Worm (Caenorhabditis elegans) whole organism, late embryonic: ENCODE measurements around the gene enu-3.2.
A peak's percentile ranks its signal among the peaks of the same experiment; 100 is the strongest.

Source experiments
- C08G9.2 ChIP-seq: sonication (generic microtip); optimal IDR thresholded peaks from 2 replicates; lab custom pipeline; 2016; ENCODE audit warnings: mild to moderate bottlenecking, missing genetic modification characterization, moderate library complexity, missing compliant biosample characterization
- C38D4.7 ChIP-seq: fragments of 200-800 bp; sonication (Bioruptor generic); optimal IDR thresholded peaks from 2 replicates; lab custom pipeline; 2018; ENCODE audit warnings: mild to moderate bottlenecking, missing genetic modification characterization, moderate library complexity, missing compliant biosample characterization
- F13H6.1 ChIP-seq: sonication (generic microtip); optimal IDR thresholded peaks from 2 replicates; lab custom pipeline; 2016; ENCODE audit warnings: missing genetic modification characterization, missing compliant biosample characterization
- K02D7.2 ChIP-seq: sonication (generic microtip); optimal IDR thresholded peaks from 2 replicates; lab custom pipeline; 2017; ENCODE audit warnings: mild to moderate bottlenecking, missing genetic modification characterization, missing compliant biosample characterization
- T23F11.4 ChIP-seq: fragments of 200-800 bp; sonication (Bioruptor generic); optimal IDR thresholded peaks from 2 replicates; lab custom pipeline; 2018; ENCODE audit warnings: mild to moderate bottlenecking, missing genetic modification characterization, missing compliant biosample characterization
- Y22D7AL.16 ChIP-seq: sonication (generic microtip); optimal IDR thresholded peaks from 2 replicates; lab custom pipeline; 2016; ENCODE audit warnings: missing genetic modification characterization, missing compliant biosample characterization
- ahr-1 ChIP-seq: sonication (generic microtip); optimal IDR thresholded peaks from 2 replicates; lab custom pipeline; 2016; ENCODE audit warnings: missing genetic modification characterization, missing compliant biosample characterization
- ama-1 ChIP-seq: fragments of 150-350 bp; optimal IDR thresholded peaks from 2 replicates; lab custom pipeline; 2014
- ceh-18 ChIP-seq: sonication (generic microtip); optimal IDR thresholded peaks from 2 replicates; lab custom pipeline; 2016; ENCODE audit warnings: missing genetic modification characterization, missing compliant biosample characterization
- ceh-19 ChIP-seq: fragments of 200-800 bp; sonication (Bioruptor generic); optimal IDR thresholded peaks from 2 replicates; lab custom pipeline; 2018; ENCODE audit warnings: mild to moderate bottlenecking, missing genetic modification characterization, missing compliant biosample characterization
- ceh-2 ChIP-seq: sonication (generic microtip); optimal IDR thresholded peaks from 2 replicates; lab custom pipeline; 2016; ENCODE audit warnings: missing genotype, missing genetic modification characterization, missing compliant biosample characterization
- ceh-22 ChIP-seq: sonication (generic microtip); optimal IDR thresholded peaks from 2 replicates; lab custom pipeline; 2017; ENCODE audit warnings: missing biosample characterization, missing genetic modification characterization
- ceh-24 ChIP-seq: sonication (generic microtip); optimal IDR thresholded peaks from 2 replicates; lab custom pipeline; 2016; ENCODE audit warnings: mild to moderate bottlenecking, missing genetic modification characterization, missing compliant biosample characterization
- ceh-30 ChIP-seq: fragments of 150-350 bp; optimal IDR thresholded peaks from 2 replicates; lab custom pipeline; 2014; ENCODE audit warnings: missing biosample characterization, missing genetic modification characterization
- ceh-31 ChIP-seq: sonication (generic microtip); optimal IDR thresholded peaks from 2 replicates; lab custom pipeline; 2016; ENCODE audit warnings: missing genetic modification characterization, missing compliant biosample characterization
- ceh-34 ChIP-seq: sonication (generic microtip); optimal IDR thresholded peaks from 2 replicates; lab custom pipeline; 2016; ENCODE audit warnings: mild to moderate bottlenecking, missing genetic modification characterization, missing compliant biosample characterization
- ceh-45 ChIP-seq: fragments of 200-800 bp; sonication (Bioruptor generic); IDR thresholded peaks from 2 replicates; pipeline ENCODE4 v1.3.6; 2022; ENCODE audit warnings: missing genetic modification reagents, missing genetic modification characterization, missing compliant biosample characterization
- ceh-48 ChIP-seq: sonication (generic microtip); optimal IDR thresholded peaks from 2 replicates; lab custom pipeline; 2016; ENCODE audit warnings: missing genetic modification characterization, inconsistent platforms, missing compliant biosample characterization
- ceh-6 ChIP-seq: fragments of 200-800 bp; sonication (Bioruptor generic); optimal IDR thresholded peaks from 2 replicates; lab custom pipeline; 2018; ENCODE audit warnings: mild to moderate bottlenecking, missing genetic modification characterization, missing compliant biosample characterization
- ceh-9 ChIP-seq: sonication (generic microtip); optimal IDR thresholded peaks from 2 replicates; lab custom pipeline; 2016; ENCODE audit warnings: mild to moderate bottlenecking, missing genetic modification characterization, inconsistent platforms, missing compliant biosample characterization
- che-1 ChIP-seq: sonication (generic microtip); optimal IDR thresholded peaks from 2 replicates; lab custom pipeline; 2016; ENCODE audit warnings: mild to moderate bottlenecking, missing genetic modification characterization, missing compliant biosample characterization
- dmd-4 ChIP-seq: sonication (generic microtip); optimal IDR thresholded peaks from 2 replicates; lab custom pipeline; 2016; ENCODE audit warnings: borderline replicate concordance, missing genetic modification characterization, missing compliant biosample characterization
- elt-4 ChIP-seq: sonication (generic microtip); optimal IDR thresholded peaks from 2 replicates; lab custom pipeline; 2016; ENCODE audit warnings: missing genetic modification characterization, missing compliant biosample characterization
- fkh-10 ChIP-seq: fragments of 150-350 bp; optimal IDR thresholded peaks from 2 replicates; lab custom pipeline; 2014; ENCODE audit warnings: missing biosample characterization, missing genetic modification reagents, missing genetic modification characterization
- gmeb-2 ChIP-seq: sonication (generic microtip); optimal IDR thresholded peaks from 2 replicates; lab custom pipeline; 2016; ENCODE audit warnings: missing genetic modification characterization, inconsistent platforms, missing compliant biosample characterization
- hlh-15 ChIP-seq: sonication (generic microtip); optimal IDR thresholded peaks from 2 replicates; lab custom pipeline; 2016; ENCODE audit warnings: missing genetic modification characterization, missing compliant biosample characterization
- hlh-30 ChIP-seq: sonication (generic microtip); optimal IDR thresholded peaks from 2 replicates; lab custom pipeline; 2017; ENCODE audit warnings: antibody characterized with exemption, missing genetic modification characterization, missing compliant biosample characterization; ENCODE audit not compliant: insufficient read depth
- hlh-6 ChIP-seq: sonication (generic microtip); optimal IDR thresholded peaks from 2 replicates; lab custom pipeline; 2016; ENCODE audit warnings: missing genotype, missing genetic modification characterization, missing compliant biosample characterization
- hlh-8 ChIP-seq: sonication (generic microtip); optimal IDR thresholded peaks from 2 replicates; lab custom pipeline; 2016; ENCODE audit warnings: missing genotype, missing genetic modification characterization, missing compliant biosample characterization
- lin-11 ChIP-seq: fragments of 200-800 bp; sonication (Bioruptor generic); optimal IDR thresholded peaks from 2 replicates; lab custom pipeline; 2018; ENCODE audit warnings: mild to moderate bottlenecking, missing genetic modification characterization, missing compliant biosample characterization
- madf-2 ChIP-seq: sonication (generic microtip); optimal IDR thresholded peaks from 2 replicates; lab custom pipeline; 2017; ENCODE audit warnings: missing genetic modification characterization, missing compliant biosample characterization
- mec-3 ChIP-seq: sonication (generic microtip); optimal IDR thresholded peaks from 2 replicates; lab custom pipeline; 2016; ENCODE audit warnings: borderline replicate concordance, missing genetic modification characterization, missing compliant biosample characterization
- nfya-1 ChIP-seq: sonication (generic microtip); optimal IDR thresholded peaks from 2 replicates; lab custom pipeline; 2017; ENCODE audit warnings: missing genetic modification characterization, mild to moderate bottlenecking, missing compliant biosample characterization, antibody characterized with exemption, moderate library complexity
- nhr-11 ChIP-seq: fragments of 150-350 bp; optimal IDR thresholded peaks from 2 replicates; lab custom pipeline; 2014; ENCODE audit warnings: missing biosample characterization, missing genetic modification characterization
- nhr-232 ChIP-seq: sonication (generic microtip); optimal IDR thresholded peaks from 2 replicates; lab custom pipeline; 2016; ENCODE audit warnings: missing genetic modification characterization, missing compliant biosample characterization
- npax-4 ChIP-seq: sonication (generic microtip); optimal IDR thresholded peaks from 2 replicates; lab custom pipeline; 2016; ENCODE audit warnings: missing genetic modification characterization, missing compliant biosample characterization
- pag-3 ChIP-seq: sonication (generic microtip); optimal IDR thresholded peaks from 2 replicates; lab custom pipeline; 2016; ENCODE audit warnings: missing compliant biosample characterization, missing genetic modification characterization, borderline replicate concordance
- pat-9 ChIP-seq: fragments of 200-800 bp; sonication (Bioruptor generic); optimal IDR thresholded peaks from 2 replicates; lab custom pipeline; 2018; ENCODE audit warnings: mild to moderate bottlenecking, missing genetic modification characterization, moderate library complexity, missing compliant biosample characterization
- pax-1 ChIP-seq: fragments of 150-350 bp; optimal IDR thresholded peaks from 2 replicates; lab custom pipeline; 2014; ENCODE audit warnings: missing biosample characterization, missing genetic modification characterization
- pha-2 ChIP-seq: sonication (generic microtip); optimal IDR thresholded peaks from 2 replicates; lab custom pipeline; 2017; ENCODE audit warnings: mild to moderate bottlenecking, missing genetic modification characterization, missing compliant biosample characterization
- pha-4 ChIP-seq: fragments of 150-350 bp; optimal IDR thresholded peaks from 2 replicates; lab custom pipeline; 2018; ENCODE audit warnings: missing biosample characterization, missing genetic modification reagents, missing genetic modification characterization
- pqm-1 ChIP-seq: sonication (generic microtip); optimal IDR thresholded peaks from 2 replicates; lab custom pipeline; 2016; ENCODE audit warnings: missing genetic modification characterization, missing compliant biosample characterization
- pros-1 ChIP-seq: fragments of 150-350 bp; optimal IDR thresholded peaks from 2 replicates; lab custom pipeline; 2014; ENCODE audit warnings: missing biosample characterization, missing genetic modification reagents, missing genetic modification characterization
- ref-2 ChIP-seq: sonication (generic microtip); optimal IDR thresholded peaks from 2 replicates; lab custom pipeline; 2016; ENCODE audit warnings: missing genetic modification characterization, missing compliant biosample characterization
- rnt-1 ChIP-seq: sonication (generic microtip); optimal IDR thresholded peaks from 2 replicates; lab custom pipeline; 2016; ENCODE audit warnings: missing genetic modification characterization, missing compliant biosample characterization
- syd-9 ChIP-seq: sonication (generic microtip); optimal IDR thresholded peaks from 2 replicates; lab custom pipeline; 2016; ENCODE audit warnings: mild to moderate bottlenecking, missing genetic modification characterization, moderate library complexity, missing compliant biosample characterization
- tbx-7 ChIP-seq: sonication (generic microtip); optimal IDR thresholded peaks from 2 replicates; lab custom pipeline; 2016; ENCODE audit warnings: missing genotype, missing genetic modification characterization, missing compliant biosample characterization
- ttx-3 ChIP-seq: sonication (generic microtip); optimal IDR thresholded peaks from 2 replicates; lab custom pipeline; 2016; ENCODE audit warnings: missing genetic modification reagents, missing genetic modification characterization, missing compliant biosample characterization
- unc-42 ChIP-seq: sonication (generic microtip); optimal IDR thresholded peaks from 2 replicates; lab custom pipeline; 2016; ENCODE audit warnings: missing genotype, missing genetic modification characterization, missing compliant biosample characterization
- unc-55 ChIP-seq: sonication (generic microtip); optimal IDR thresholded peaks from 2 replicates; lab custom pipeline; 2017; ENCODE audit warnings: missing biosample characterization, missing genetic modification reagents, missing genetic modification characterization
- zip-5 ChIP-seq: sonication (generic microtip); optimal IDR thresholded peaks from 2 replicates; lab custom pipeline; 2016; ENCODE audit warnings: missing genetic modification characterization, missing compliant biosample characterization
- ztf-16 ChIP-seq: sonication (generic microtip); optimal IDR thresholded peaks from 2 replicates; lab custom pipeline; 2017; ENCODE audit warnings: missing genetic modification characterization, missing compliant biosample characterization

enu-3.2 gene

ce11 chrIII:4762846-4763245, 22.2 kb downstream of the enu-3.2 start:
- TF ChIP-seq mec-3 (tag; lab: Kevin White, UChicago) (peak; percentile 20), F13H6.1 (no peak)

ce11 chrIII:4756983-4757382, 28.1 kb downstream of the enu-3.2 start, which contains the start of gene fbxl-2:
Gene fbxl-2, plus strand, starts transcription at chrIII:4757260.
- TF ChIP-seq unc-42 (tag; lab: Kevin White, UChicago) (peak; percentile 91), ceh-19 (GFP tag; lab: Kevin White, UChicago) (peak; percentile 17), gmeb-2 (tag; lab: Kevin White, UChicago) (peak; percentile 57), ceh-9 (no peak), nhr-11 (tag; lab: Kevin White, UChicago) (no peak), elt-4 (no peak), nhr-232 (peak; percentile 21), mec-3 (tag; lab: Kevin White, UChicago) (no peak), Y22D7AL.16 (tag; lab: Kevin White, UChicago) (no peak), ceh-22 (tag; lab: Kevin White, UChicago) (no peak), rnt-1 (tag; lab: Kevin White, UChicago) (peak; percentile 68), syd-9 (peak; percentile 63), ceh-6 (GFP tag; lab: Kevin White, UChicago) (peak; percentile 71), ceh-24 (peak; percentile 32), ceh-18 (tag; lab: Kevin White, UChicago) (peak; percentile 90), ttx-3 (tag; lab: Kevin White, UChicago) (peak; percentile 39), ceh-30 (tag; lab: Kevin White, UChicago) (peak; percentile 85), C08G9.2 (tag; lab: Kevin White, UChicago) (peak; percentile 36), hlh-6 (tag; lab: Kevin White, UChicago) (peak; percentile 59), pha-4 (tag; lab: Kevin White, UChicago) (no peak), tbx-7 (tag; lab: Kevin White, UChicago) (peak; percentile 20), hlh-15 (tag; lab: Kevin White, UChicago) (no peak), ceh-31 (tag; lab: Kevin White, UChicago) (peak; percentile 88), C38D4.7 (GFP tag; lab: Kevin White, UChicago) (no peak), ceh-48 (peak; percentile 54), nfya-1 (tag; lab: Kevin White, UChicago) (peak; percentile 90), ref-2 (tag; lab: Kevin White, UChicago) (peak; percentile 86), fkh-10 (GFP tag; lab: Kevin White, UChicago) (peak; percentile 4), unc-55 (GFP tag; lab: Kevin White, UChicago) (peak; percentile 48), ceh-34 (tag; lab: Kevin White, UChicago) (peak; percentile 90), T23F11.4 (GFP tag; lab: Kevin White, UChicago) (no peak), pax-1 (tag; lab: Kevin White, UChicago) (no peak), hlh-30 (tag; lab: Kevin White, UChicago) (peak; percentile 73), lin-11 (peak; percentile 52), ama-1 (lab: Kevin White, UChicago) (peak; percentile 36), pag-3 (no peak), dmd-4 (tag; lab: Kevin White, UChicago) (peak; percentile 44), madf-2 (tag; lab: Kevin White, UChicago) (peak; percentile 53), pat-9 (tag; lab: Kevin White, UChicago) (peak; percentile 64), ztf-16 (tag; lab: Kevin White, UChicago) (peak; percentile 33), npax-4 (no peak), pros-1 (tag; lab: Kevin White, UChicago) (peak; percentile 36), ahr-1 (tag; lab: Kevin White, UChicago) (peak; percentile 14), ceh-45 (GFP tag; lab: Robert Waterston, UW) (no peak), hlh-8 (tag; lab: Kevin White, UChicago) (peak; percentile 44), ceh-2 (tag; lab: Kevin White, UChicago) (peak; percentile 54), K02D7.2 (tag; lab: Kevin White, UChicago) (no peak), F13H6.1 (peak; percentile 53), pha-2 (tag; lab: Kevin White, UChicago) (peak; percentile 72), pqm-1 (tag; lab: Kevin White, UChicago) (peak; percentile 9), che-1 (peak; percentile 48), zip-5 (tag; lab: Kevin White, UChicago) (no peak)
